Fruit fly (Drosophila melanogaster) whole organism, adult: ENCODE measurements around the gene CG34282.

Experiments
- CG11617 ChIP-seq: fragments of 200-800 bp; sonication (Bioruptor generic); optimal IDR thresholded peaks from 2 replicates; lab custom pipeline; 2017; ENCODE audit warnings: mild to moderate bottlenecking, missing biosample characterization, missing genetic modification reagents, missing genetic modification characterization
- CG12768 ChIP-seq: fragments of 200-800 bp; sonication (Bioruptor generic); optimal IDR thresholded peaks from 2 replicates; lab custom pipeline; 2017; ENCODE audit warnings: missing biosample characterization, missing genetic modification characterization, mild to moderate bottlenecking, moderate library complexity, missing genetic modification reagents
- CG14711 ChIP-seq: fragments of 200-800 bp; sonication (Bioruptor generic); optimal IDR thresholded peaks from 2 replicates; lab custom pipeline; 2018; ENCODE audit warnings: missing biosample characterization, mild to moderate bottlenecking, missing genetic modification characterization, moderate library complexity
- CG1620 ChIP-seq: fragments of 200-800 bp; sonication (Bioruptor generic); optimal IDR thresholded peaks from 2 replicates; lab custom pipeline; 2016; ENCODE audit warnings: missing biosample characterization, missing genetic modification characterization
- CG33017 ChIP-seq: fragments of 200-800 bp; sonication (Bioruptor generic); optimal IDR thresholded peaks from 2 replicates; lab custom pipeline; 2018; ENCODE audit warnings: missing biosample characterization, mild to moderate bottlenecking, missing genetic modification characterization, moderate library complexity
- CG5204 ChIP-seq: fragments of 200-800 bp; sonication (Bioruptor generic); optimal IDR thresholded peaks from 2 replicates; lab custom pipeline; 2016; ENCODE audit warnings: missing biosample characterization, missing genetic modification characterization
- CG7045 ChIP-seq: fragments of 200-800 bp; sonication (Bioruptor generic); optimal IDR thresholded peaks from 2 replicates; lab custom pipeline; 2017; ENCODE audit warnings: missing biosample characterization, mild to moderate bottlenecking, missing genetic modification characterization
- CG7101 ChIP-seq: fragments of 200-800 bp; sonication (Bioruptor generic); optimal IDR thresholded peaks from 2 replicates; lab custom pipeline; 2018; ENCODE audit warnings: missing biosample characterization, mild to moderate bottlenecking, missing genetic modification characterization, moderate library complexity
- Clk ChIP-seq: fragments of 200-800 bp; sonication (Bioruptor generic); optimal IDR thresholded peaks from 2 replicates; lab custom pipeline; 2017; ENCODE audit warnings: missing biosample characterization, missing genetic modification characterization
- Crg-1 ChIP-seq: fragments of 200-800 bp; sonication (Bioruptor generic); optimal IDR thresholded peaks from 2 replicates; lab custom pipeline; 2016; ENCODE audit warnings: missing biosample characterization, missing genetic modification characterization
- Hr96 ChIP-seq: fragments of 200-800 bp; sonication (Bioruptor generic); optimal IDR thresholded peaks from 2 replicates; lab custom pipeline; 2016; ENCODE audit warnings: missing biosample characterization, missing genetic modification characterization
- Mnt ChIP-seq: fragments of 200-800 bp; sonication (Bioruptor generic); optimal IDR thresholded peaks from 2 replicates; lab custom pipeline; 2016; ENCODE audit warnings: missing biosample characterization, mild to moderate bottlenecking, missing genetic modification characterization
- bab1 ChIP-seq: fragments of 200-800 bp; sonication (Bioruptor generic); optimal IDR thresholded peaks from 3 replicates; lab custom pipeline; 2019; ENCODE audit warnings: missing biosample characterization, mild to moderate bottlenecking, missing genetic modification characterization, moderate library complexity
- cic ChIP-seq: fragments of 200-800 bp; sonication (Bioruptor generic); optimal IDR thresholded peaks from 2 replicates; lab custom pipeline; 2017; ENCODE audit warnings: missing biosample characterization, mild to moderate bottlenecking, missing genetic modification characterization, moderate library complexity
- cnc ChIP-seq, 2 experiments: fragments of >200 bp; optimal IDR thresholded peaks; 2 replicates each; lab custom pipeline; 2017
- kay ChIP-seq: fragments of 200-800 bp; sonication (Bioruptor generic); peaks from one replicate; lab custom pipeline; 2016; ENCODE audit warnings: missing biosample characterization, missing genetic modification characterization, borderline replicate concordance
- ovo ChIP-seq: fragments of 200-800 bp; sonication (Bioruptor generic); optimal IDR thresholded peaks from 2 replicates; lab custom pipeline; 2016; ENCODE audit warnings: missing biosample characterization, missing genetic modification characterization
- pad ChIP-seq: fragments of 200-800 bp; sonication (Bioruptor generic); optimal IDR thresholded peaks from 3 replicates; lab custom pipeline; 2017; ENCODE audit warnings: missing biosample characterization, missing genetic modification characterization, mild to moderate bottlenecking, moderate library complexity, missing genetic modification reagents
- tj ChIP-seq: fragments of 200-800 bp; sonication (Bioruptor generic); optimal IDR thresholded peaks from 3 replicates; lab custom pipeline; 2017; ENCODE audit warnings: missing biosample characterization, mild to moderate bottlenecking, missing genetic modification characterization, moderate library complexity
- toe ChIP-seq: fragments of 200-800 bp; sonication (Bioruptor generic); optimal IDR thresholded peaks from 2 replicates; lab custom pipeline; 2016; ENCODE audit warnings: missing biosample characterization, missing genetic modification characterization

CG34282 gene

DNA sequence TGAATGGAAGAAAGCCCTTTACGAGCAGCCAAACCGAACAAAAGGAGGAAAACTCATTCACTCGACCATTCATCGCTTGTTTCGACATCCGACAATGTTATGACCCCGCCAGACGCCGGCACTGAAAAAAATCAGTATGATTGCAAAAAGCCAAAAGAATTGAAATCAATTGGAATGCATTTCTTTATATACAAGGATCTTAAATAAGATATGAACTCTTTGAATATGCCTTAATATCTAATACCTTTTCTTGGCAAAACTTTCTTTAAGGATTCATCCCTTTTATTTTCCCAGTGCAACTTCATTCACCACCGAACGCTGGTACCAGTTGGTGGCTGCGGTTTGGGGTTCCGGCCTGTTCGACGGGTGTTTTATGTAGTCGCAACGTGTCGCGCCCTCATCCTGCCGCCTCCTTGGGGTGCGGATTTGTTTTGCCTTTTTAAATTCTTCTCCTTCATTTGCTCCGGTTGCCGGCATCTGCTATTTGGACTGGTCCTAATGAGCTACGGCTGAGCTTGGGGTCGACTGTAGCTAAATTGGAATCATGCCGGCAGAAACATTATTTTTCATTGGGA, 24.8 kb downstream of the CG34282 start:
- TF ChIP-seq CG33017 (tag; lab: Kevin White, UChicago), result peak; percentile 36
- peak; percentile 10 for TF ChIP-seq CG7101 (tag; lab: Kevin White, UChicago)
- no peak for TF ChIP-seq CG1620
- no peak for TF ChIP-seq ovo (GFP tag; lab: Kevin White, UChicago)
- TF ChIP-seq tj (GFP tag; lab: Kevin White, UChicago), result no peak
- peak; percentile 29 for TF ChIP-seq CG5204 (GFP tag; lab: Kevin White, UChicago)
- TF ChIP-seq bab1, result no peak
- TF ChIP-seq Hr96 (GFP tag; lab: Kevin White, UChicago), result peak; percentile 37
- TF ChIP-seq kay (GFP tag; lab: Kevin White, UChicago), result no peak
- TF ChIP-seq CG12768 (GFP tag; lab: Kevin White, UChicago), result peak; percentile 17
- TF ChIP-seq toe (GFP tag; lab: Kevin White, UChicago), result peak; percentile 2
- TF ChIP-seq Clk (GFP tag; lab: Kevin White, UChicago), result no peak
- no peak for TF ChIP-seq Crg-1 (GFP tag; lab: Kevin White, UChicago)
- peak; percentile 26 for TF ChIP-seq CG7045 (GFP tag; lab: Kevin White, UChicago)
- TF ChIP-seq cnc (optimal IDR thresholded peaks at IDR 0.05; lab: Kevin White, UChicago), result no peak
- no peak for TF ChIP-seq CG14711 (tag; lab: Kevin White, UChicago)

DNA sequence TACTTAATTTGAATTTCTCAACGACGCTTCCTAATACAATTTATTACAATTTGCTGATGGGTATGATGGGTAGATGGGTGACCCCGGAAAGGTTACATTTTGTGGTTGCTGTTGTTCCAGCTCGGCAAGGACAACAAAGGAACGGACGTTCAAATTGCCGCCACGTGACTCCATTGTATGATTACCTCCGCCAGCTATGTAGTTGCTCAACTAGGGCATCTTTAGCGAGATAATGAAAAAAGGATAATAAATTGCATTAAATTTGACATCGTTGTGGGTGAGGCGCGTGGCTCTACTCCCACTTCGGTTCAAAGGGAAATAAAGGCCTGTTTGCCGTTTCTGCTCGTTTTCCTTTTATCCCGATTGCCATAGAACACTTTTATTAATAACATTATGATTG, 26.3 kb downstream of the CG34282 start:
- no peak for TF ChIP-seq bab1
- TF ChIP-seq Clk (GFP tag; lab: Kevin White, UChicago), result no peak
- no peak for TF ChIP-seq CG11617 (GFP tag; lab: Kevin White, UChicago)
- TF ChIP-seq cnc (optimal IDR thresholded peaks at IDR 0.05; lab: Kevin White, UChicago), result no peak
- no peak for TF ChIP-seq cic
- TF ChIP-seq CG1620, result no peak
- TF ChIP-seq Hr96 (GFP tag; lab: Kevin White, UChicago), result no peak
- TF ChIP-seq ovo (GFP tag; lab: Kevin White, UChicago), result no peak
- TF ChIP-seq kay (GFP tag; lab: Kevin White, UChicago), result no peak
- TF ChIP-seq Mnt (GFP tag; lab: Kevin White, UChicago), result no peak
- TF ChIP-seq CG7045 (GFP tag; lab: Kevin White, UChicago), result no peak
- no peak for TF ChIP-seq CG33017 (tag; lab: Kevin White, UChicago)
- no peak for TF ChIP-seq CG7101 (tag; lab: Kevin White, UChicago)
- no peak for TF ChIP-seq CG5204 (GFP tag; lab: Kevin White, UChicago)
- no peak for TF ChIP-seq pad
- no peak for TF ChIP-seq Crg-1 (GFP tag; lab: Kevin White, UChicago)
- no peak for TF ChIP-seq tj (GFP tag; lab: Kevin White, UChicago)
- TF ChIP-seq toe (GFP tag; lab: Kevin White, UChicago), result no peak
- no peak for TF ChIP-seq CG14711 (tag; lab: Kevin White, UChicago)
- no peak for TF ChIP-seq CG12768 (GFP tag; lab: Kevin White, UChicago)

DNA sequence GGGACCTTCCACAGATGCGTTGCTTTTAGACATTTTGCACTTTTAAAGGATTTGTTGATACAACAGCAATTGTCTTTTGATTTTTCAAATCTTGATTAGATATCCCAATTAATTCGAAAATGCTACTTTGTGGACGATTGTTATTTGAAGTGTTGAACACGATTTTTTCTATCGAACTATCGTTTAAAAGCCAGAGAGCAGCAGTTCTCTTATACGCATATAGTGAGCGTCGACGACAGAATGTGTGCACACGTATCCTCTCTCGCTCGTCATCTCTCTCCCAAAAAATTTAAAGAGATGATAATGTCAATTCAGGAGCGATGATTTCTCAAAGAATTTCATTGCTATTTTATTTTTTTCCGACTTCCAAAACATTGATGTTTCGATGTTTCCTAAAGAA, 27.4 kb downstream of the CG34282 start, which contains the start of gene CG34283:
CG34283 (minus strand) TSS at position 101 of the 400 bp plus-strand sequence.
- TF ChIP-seq cic, result no peak
- no peak for TF ChIP-seq CG5204 (GFP tag; lab: Kevin White, UChicago)
- TF ChIP-seq toe (GFP tag; lab: Kevin White, UChicago), result no peak
- no peak for TF ChIP-seq CG33017 (tag; lab: Kevin White, UChicago)
- no peak for TF ChIP-seq Clk (GFP tag; lab: Kevin White, UChicago)
- no peak for TF ChIP-seq pad
- no peak for TF ChIP-seq Mnt (GFP tag; lab: Kevin White, UChicago)
- TF ChIP-seq ovo (GFP tag; lab: Kevin White, UChicago), result no peak
- no peak for TF ChIP-seq CG7045 (GFP tag; lab: Kevin White, UChicago)
- no peak for TF ChIP-seq CG1620
- no peak for TF ChIP-seq cnc (optimal IDR thresholded peaks at IDR 0.05; lab: Kevin White, UChicago)
- no peak for TF ChIP-seq CG11617 (GFP tag; lab: Kevin White, UChicago)
- no peak for TF ChIP-seq Hr96 (GFP tag; lab: Kevin White, UChicago)
- TF ChIP-seq CG7101 (tag; lab: Kevin White, UChicago), result no peak
- no peak for TF ChIP-seq CG14711 (tag; lab: Kevin White, UChicago)
- TF ChIP-seq kay (GFP tag; lab: Kevin White, UChicago), result no peak
- no peak for TF ChIP-seq CG12768 (GFP tag; lab: Kevin White, UChicago)

dm6 chr3R:18726334-18726733, 31.3 kb downstream of the CG34282 start, which contains the start of gene CG7714:
Gene CG7714 (minus strand): TSS chr3R:18726434.
- TF ChIP-seq bab1, result no peak
- no peak for TF ChIP-seq CG11617 (GFP tag; lab: Kevin White, UChicago)
- TF ChIP-seq ovo (GFP tag; lab: Kevin White, UChicago), result no peak

- TF ChIP-seq CG5204 (GFP tag; lab: Kevin White, UChicago) (no peak), Clk (GFP tag; lab: Kevin White, UChicago) (no peak)
Observed at dm6 chr3R:18728368-18728767, 33.3 kb downstream of the CG34282 start, which contains the start of gene CG7715. Gene CG7715 (minus strand): TSS chr3R:18728468.

dm6 chr3R:18731241-18731640, 36.2 kb downstream of the CG34282 start:
- TF ChIP-seq Crg-1 (GFP tag; lab: Kevin White, UChicago), result no peak
- no peak for TF ChIP-seq tj (GFP tag; lab: Kevin White, UChicago)
- no peak for TF ChIP-seq toe (GFP tag; lab: Kevin White, UChicago)
- peak; percentile 91 for TF ChIP-seq pad
